Fruit fly (Drosophila melanogaster) whole organism, embryonic: ENCODE results near the gene CG17362.

Experiments
- Abd-B ChIP-seq: fragments of 200-800 bp; sonication (Bioruptor generic); optimal IDR thresholded peaks from 2 replicates; lab custom pipeline; 2018; ENCODE audit warnings: missing biosample characterization, mild to moderate bottlenecking, missing genetic modification characterization, moderate library complexity
- Atf3 ChIP-seq: fragments of 200-800 bp; sonication (Bioruptor generic); optimal IDR thresholded peaks from 3 replicates; lab custom pipeline; 2016; ENCODE audit warnings: missing biosample characterization, missing genetic modification characterization
- CG10209 ChIP-seq: fragments of 200-800 bp; sonication (Bioruptor generic); optimal IDR thresholded peaks from 3 replicates; lab custom pipeline; 2017; ENCODE audit warnings: missing biosample characterization, mild to moderate bottlenecking, missing genetic modification characterization, missing genetic modification reagents
- CG10565 ChIP-seq: fragments of 200-800 bp; sonication (Bioruptor generic); optimal IDR thresholded peaks from 3 replicates; lab custom pipeline; 2016; ENCODE audit warnings: missing biosample characterization, mild to moderate bottlenecking, missing genetic modification characterization
- CG10979 ChIP-seq: fragments of 200-800 bp; sonication (Bioruptor generic); optimal IDR thresholded peaks from 2 replicates; lab custom pipeline; 2018; ENCODE audit warnings: missing biosample characterization, mild to moderate bottlenecking, missing genetic modification characterization, moderate library complexity
- CG12155 ChIP-seq: fragments of 200-800 bp; sonication (Bioruptor generic); optimal IDR thresholded peaks from 3 replicates; lab custom pipeline; 2016; ENCODE audit warnings: missing biosample characterization, missing genetic modification characterization
- CG12219 ChIP-seq: fragments of 200-800 bp; sonication (Bioruptor generic); optimal IDR thresholded peaks from 3 replicates; lab custom pipeline; 2018; ENCODE audit warnings: missing biosample characterization, mild to moderate bottlenecking, missing genetic modification characterization
- CG13296 ChIP-seq: fragments of 200-800 bp; sonication (Bioruptor generic); optimal IDR thresholded peaks from 3 replicates; lab custom pipeline; 2018; ENCODE audit warnings: missing biosample characterization, mild to moderate bottlenecking, missing genetic modification characterization
- CG14014 ChIP-seq: fragments of 200-800 bp; sonication (Bioruptor generic); IDR thresholded peaks from 2 replicates; pipeline ENCODE4 v1.3.6; 2022; ENCODE audit warnings: missing biosample characterization, missing genetic modification characterization
- CG32772 ChIP-seq: fragments of 200-800 bp; sonication (Bioruptor generic); IDR thresholded peaks from 2 replicates; pipeline ENCODE4 v1.3.6; 2022; ENCODE audit warnings: missing biosample characterization, missing genetic modification characterization
- CG3726 ChIP-seq: fragments of 200-800 bp; sonication (Bioruptor generic); IDR thresholded peaks from 3 replicates; pipeline ENCODE4, ENCODE4 v1.3.6; 2022; ENCODE audit warnings: missing biosample characterization, missing genetic modification characterization
- CG5245 ChIP-seq: fragments of 200-800 bp; sonication (Bioruptor generic); optimal IDR thresholded peaks from 3 replicates; lab custom pipeline; 2016; ENCODE audit warnings: missing biosample characterization, missing genetic modification characterization
- CG8388 ChIP-seq: fragments of 200-800 bp; sonication (Bioruptor generic); optimal IDR thresholded peaks from 2 replicates; lab custom pipeline; 2019; ENCODE audit warnings: missing biosample characterization, mild to moderate bottlenecking, missing genetic modification characterization, moderate library complexity
- CG9727 ChIP-seq: fragments of 200-800 bp; sonication (Bioruptor generic); optimal IDR thresholded peaks from 3 replicates; lab custom pipeline; 2017; ENCODE audit warnings: missing biosample characterization, mild to moderate bottlenecking, missing genetic modification characterization
- CTCF ChIP-seq: fragments of 200-800 bp; sonication (Bioruptor generic); optimal IDR thresholded peaks from 2 replicates; lab custom pipeline; 2017; ENCODE audit warnings: missing biosample characterization, mild to moderate bottlenecking, missing genetic modification characterization, moderate library complexity
- CkIIα-i1 ChIP-seq: fragments of 200-800 bp; sonication (Bioruptor generic); IDR thresholded peaks from 2 replicates; pipeline ENCODE4 v1.3.6; 2022; ENCODE audit warnings: missing biosample characterization, missing genetic modification characterization
- Dip2 ChIP-seq: fragments of 200-800 bp; sonication (Bioruptor generic); IDR thresholded peaks from 2 replicates; pipeline ENCODE4 v1.3.6; 2022; ENCODE audit warnings: missing biosample characterization, missing genetic modification characterization
- Fer2 ChIP-seq: fragments of 200-800 bp; sonication (Bioruptor generic); optimal IDR thresholded peaks from 2 replicates; lab custom pipeline; 2018; ENCODE audit warnings: missing biosample characterization, mild to moderate bottlenecking, missing genetic modification characterization, moderate library complexity
- GATAe ChIP-seq: fragments of 200-800 bp; sonication (Bioruptor generic); conservative IDR thresholded peaks from 2 replicates; pipeline ENCODE4 v1.3.6; 2022; ENCODE audit warnings: missing biosample characterization, missing genetic modification characterization
- Gug ChIP-seq: fragments of 200-800 bp; sonication (Bioruptor generic); IDR thresholded peaks from 4 replicates; pipeline ENCODE4 v1.3.6; 2022; ENCODE audit warnings: missing biosample characterization, missing genetic modification characterization
- HLH3B ChIP-seq: fragments of 200-800 bp; sonication (Bioruptor generic); IDR thresholded peaks from 2 replicates; pipeline ENCODE4 v1.3.6; 2022; ENCODE audit warnings: missing biosample characterization, missing genetic modification characterization
- Hr39 ChIP-seq: fragments of >200 bp; optimal IDR thresholded peaks from 2 replicates; lab custom pipeline; 2017
- Med ChIP-seq: fragments of 200-800 bp; sonication (Bioruptor generic); peaks from one replicate; lab custom pipeline; 2016; ENCODE audit warnings: missing biosample characterization, missing genetic modification characterization, mild to moderate bottlenecking, inconsistent platforms, moderate library complexity
- NC2α ChIP-seq: fragments of 200-800 bp; sonication (Bioruptor generic); optimal IDR thresholded peaks from 2 replicates; lab custom pipeline; 2016; ENCODE audit warnings: missing biosample characterization, missing genetic modification characterization
- NfI ChIP-seq: fragments of 200-800 bp; sonication (Bioruptor generic); optimal IDR thresholded peaks from 3 replicates; lab custom pipeline; 2018; ENCODE audit warnings: missing biosample characterization, mild to moderate bottlenecking, missing genetic modification characterization, moderate library complexity
- Spps ChIP-seq: fragments of 200-800 bp; sonication (Bioruptor generic); optimal IDR thresholded peaks from 2 replicates; lab custom pipeline; 2018; ENCODE audit warnings: missing biosample characterization, mild to moderate bottlenecking, missing genetic modification characterization
- ase ChIP-seq: fragments of 200-800 bp; sonication (Bioruptor generic); IDR thresholded peaks from 3 replicates; pipeline ENCODE4 v1.3.6; 2022; ENCODE audit warnings: missing biosample characterization, missing genetic modification characterization
- bcd ChIP-seq: fragments of 200-800 bp; sonication (Bioruptor generic); optimal IDR thresholded peaks from 2 replicates; lab custom pipeline; 2017; ENCODE audit warnings: missing biosample characterization, mild to moderate bottlenecking, missing genetic modification characterization
- br ChIP-seq: fragments of >200 bp; optimal IDR thresholded peaks from 2 replicates; lab custom pipeline; 2017
- danr ChIP-seq: fragments of 200-800 bp; sonication (Bioruptor generic); IDR thresholded peaks from 2 replicates; pipeline ENCODE4 v1.3.6; 2022; ENCODE audit warnings: missing biosample characterization, missing genetic modification characterization
- dati ChIP-seq: fragments of 200-800 bp; sonication (Bioruptor generic); IDR thresholded peaks from 2 replicates; pipeline ENCODE4 v1.3.6; 2022; ENCODE audit warnings: missing biosample characterization, missing genetic modification characterization
- dimm ChIP-seq: fragments of 200-800 bp; sonication (Bioruptor generic); IDR thresholded peaks from 2 replicates; pipeline ENCODE4 v1.3.6; 2022; ENCODE audit warnings: missing biosample characterization, missing genetic modification characterization
- dm ChIP-seq: fragments of 200-800 bp; sonication (Bioruptor generic); optimal IDR thresholded peaks from 3 replicates; lab custom pipeline; 2016; ENCODE audit warnings: missing biosample characterization, missing genetic modification characterization
- en ChIP-seq: fragments of 200-800 bp; sonication (Bioruptor generic); optimal IDR thresholded peaks from 2 replicates; lab custom pipeline; 2016; ENCODE audit warnings: missing biosample characterization, missing genetic modification characterization
- esg ChIP-seq: fragments of 200-800 bp; sonication (Bioruptor generic); conservative IDR thresholded peaks from 2 replicates; pipeline ENCODE4 v1.3.6; 2022; ENCODE audit warnings: missing biosample characterization, missing genetic modification characterization
- ewg ChIP-seq: fragments of 200-800 bp; sonication (Bioruptor generic); optimal IDR thresholded peaks from 3 replicates; lab custom pipeline; 2017; ENCODE audit warnings: mild to moderate bottlenecking, missing biosample characterization, missing genetic modification reagents, missing genetic modification characterization
- ftz-f1 ChIP-seq: fragments of 200-800 bp; sonication (Bioruptor generic); optimal IDR thresholded peaks from 2 replicates; lab custom pipeline; 2016; ENCODE audit warnings: missing biosample characterization, missing genetic modification characterization
- her ChIP-seq: fragments of 200-800 bp; sonication (Bioruptor generic); optimal IDR thresholded peaks from 2 replicates; lab custom pipeline; 2016; ENCODE audit warnings: missing biosample characterization, missing genetic modification characterization
- jigr1 ChIP-seq: fragments of 200-800 bp; sonication (Bioruptor generic); IDR thresholded peaks from 3 replicates; pipeline ENCODE4 v1.3.6; 2022; ENCODE audit warnings: missing biosample characterization, missing genetic modification characterization
- jing ChIP-seq: fragments of 200-800 bp; sonication (Bioruptor generic); optimal IDR thresholded peaks from 2 replicates; lab custom pipeline; 2018; ENCODE audit warnings: missing biosample characterization, mild to moderate bottlenecking, missing genetic modification characterization
- ken ChIP-seq: fragments of 200-800 bp; sonication (Bioruptor generic); IDR thresholded peaks from 3 replicates; pipeline ENCODE4 v1.3.6; 2022; ENCODE audit warnings: missing biosample characterization, missing genetic modification characterization
- lola ChIP-seq, 3 experiments: fragments of >200 bp in 2 of 3; fragments of 200-800 bp in 1 of 3; sonication (Bioruptor generic) in 1 of 3; optimal IDR thresholded peaks; 2 replicates each; lab custom pipeline; 2017 to 2019; ENCODE audit warnings: missing biosample characterization in 3 of 3, missing genetic modification characterization in 3 of 3, mild to moderate bottlenecking in 1 of 3, moderate library complexity in 1 of 3
- odd ChIP-seq: fragments of 200-800 bp; sonication (Bioruptor generic); optimal IDR thresholded peaks from 2 replicates; lab custom pipeline; 2017; ENCODE audit warnings: missing biosample characterization, mild to moderate bottlenecking, missing genetic modification characterization
- pita ChIP-seq: fragments of 200-800 bp; sonication (Bioruptor generic); optimal IDR thresholded peaks from 2 replicates; lab custom pipeline; 2017; ENCODE audit warnings: missing biosample characterization, mild to moderate bottlenecking, missing genetic modification characterization
- prd ChIP-seq, 3 experiments: fragments of >200 bp in 2 of 3; fragments of 200-800 bp in 1 of 3; sonication (Bioruptor generic) in 1 of 3; optimal IDR thresholded peaks in 2 of 3; IDR thresholded peaks in 1 of 3; 2 replicates in 2 of 3; 3 replicates in 1 of 3; pipeline versions ENCODE4 v1.3.6 to Lab custom; 2017 to 2022; ENCODE audit warnings: missing biosample characterization in 1 of 3, missing genetic modification characterization in 1 of 3
- run ChIP-seq: fragments of 200-800 bp; sonication (Bioruptor generic); optimal IDR thresholded peaks from 3 replicates; lab custom pipeline; 2018; ENCODE audit warnings: missing biosample characterization, mild to moderate bottlenecking, missing genetic modification characterization
- seq ChIP-seq: fragments of 200-800 bp; sonication (Bioruptor generic); IDR thresholded peaks from 2 replicates; pipeline ENCODE4 v1.3.6; 2022; ENCODE audit warnings: missing biosample characterization, missing genetic modification characterization
- tap ChIP-seq: fragments of 200-800 bp; optimal IDR thresholded peaks from 3 replicates; lab custom pipeline; 2019; ENCODE audit warnings: missing biosample characterization, mild to moderate bottlenecking, missing genetic modification characterization, moderate library complexity
- tgo ChIP-seq: fragments of 200-800 bp; sonication (Bioruptor generic); IDR thresholded peaks from 3 replicates; pipeline ENCODE4 v1.3.6; 2022; ENCODE audit warnings: missing biosample characterization, missing genetic modification characterization
- tll ChIP-seq, 2 experiments: fragments of 200-800 bp in 1 of 2; fragments of >200 bp in 1 of 2; sonication (Bioruptor generic) in 1 of 2; optimal IDR thresholded peaks; 2 replicates each; lab custom pipeline; 2017 to 2019; ENCODE audit warnings: missing biosample characterization in 2 of 2, missing genetic modification characterization in 2 of 2, mild to moderate bottlenecking in 1 of 2, moderate library complexity in 1 of 2
- usp ChIP-seq: fragments of >200 bp; optimal IDR thresholded peaks from 2 replicates; lab custom pipeline; 2017; ENCODE audit warnings: missing biosample characterization, missing genetic modification characterization
- vfl ChIP-seq: fragments of 200-800 bp; sonication (Bioruptor generic); optimal IDR thresholded peaks from 2 replicates; lab custom pipeline; 2016; ENCODE audit warnings: missing biosample characterization, missing genetic modification characterization
- vnd ChIP-seq: fragments of 200-800 bp; sonication (Bioruptor generic); IDR thresholded peaks from 3 replicates; pipeline ENCODE4 v1.3.6; 2022; ENCODE audit warnings: missing biosample characterization, missing genetic modification characterization; ENCODE audit not compliant: partially characterized antibody
- z ChIP-seq: fragments of 200-800 bp; sonication (Bioruptor generic); IDR thresholded peaks from 3 replicates; pipeline ENCODE4 v1.3.6; 2022; ENCODE audit warnings: missing biosample characterization, missing genetic modification characterization

Gene CG17362

dm6 chr3L:14004041-14004407 lies 17.6 kb downstream of the CG17362 start (continued):
- TF ChIP-seq Hr39 (lab: Kevin White, UChicago) = no peak
- TF ChIP-seq tll (GFP tag; optimal IDR thresholded peaks at IDR 0.05; lab: Kevin White, UChicago) = no peak
- no peak for TF ChIP-seq CG10565 (GFP tag; lab: Kevin White, UChicago)
- TF ChIP-seq prd (optimal IDR thresholded peaks at IDR 0.05; lab: Kevin White, UChicago) = no peak
- TF ChIP-seq prd (GFP tag; IDR thresholded peaks at IDR 0.05; lab: Robert Waterston, UW) = no peak
- TF ChIP-seq ftz-f1 (GFP tag; lab: Kevin White, UChicago) = no peak
- peak; percentile 83 for TF ChIP-seq Med (GFP tag; lab: Kevin White, UChicago)
- TF ChIP-seq seq (GFP tag; lab: Robert Waterston, UW) = peak; percentile 9; the same call in 1 of the 2 replicates
- TF ChIP-seq z = no peak
- TF ChIP-seq her = no peak
- peak; percentile 29 for TF ChIP-seq CG13296
- peak; percentile 99 for TF ChIP-seq ewg (GFP tag; lab: Kevin White, UChicago)
- no peak for TF ChIP-seq CkIIα-i1 (GFP tag; lab: Robert Waterston, UW)
- TF ChIP-seq Fer2 (tag; lab: Kevin White, UChicago) = no peak
- no peak for TF ChIP-seq NC2α (GFP tag; lab: Kevin White, UChicago)
- TF ChIP-seq Atf3 (GFP tag; lab: Kevin White, UChicago) = no peak
- no peak for TF ChIP-seq CG8388 (GFP tag; lab: Kevin White, UChicago)
- TF ChIP-seq run (tag; lab: Kevin White, UChicago) = no peak
- no peak for TF ChIP-seq CG10209 (GFP tag; lab: Kevin White, UChicago)
- TF ChIP-seq en (GFP tag; lab: Kevin White, UChicago) = no peak
- no peak for TF ChIP-seq ase
- TF ChIP-seq CG32772 = no peak
- TF ChIP-seq tgo = no peak
- no peak for TF ChIP-seq CG12155 (GFP tag; lab: Kevin White, UChicago)
- peak; percentile 41 for TF ChIP-seq dm (GFP tag; lab: Kevin White, UChicago)
- TF ChIP-seq lola (GFP tag; optimal IDR thresholded peaks at IDR 0.05; lab: Kevin White, UChicago) = no peak
- no peak for TF ChIP-seq GATAe (GFP tag; lab: Robert Waterston, UW)
- TF ChIP-seq CG10979 (tag; lab: Kevin White, UChicago) = no peak
- no peak for TF ChIP-seq jigr1 (GFP tag; lab: Robert Waterston, UW)
- TF ChIP-seq esg = no peak
- no peak for TF ChIP-seq Dip2
- TF ChIP-seq danr (GFP tag; lab: Robert Waterston, UW) = no peak
- no peak for TF ChIP-seq CTCF (GFP tag; lab: Kevin White, UChicago)
- no peak for TF ChIP-seq CG14014
- TF ChIP-seq Abd-B = no peak
- TF ChIP-seq CG5245 (GFP tag; lab: Kevin White, UChicago) = no peak
- no peak for TF ChIP-seq pita (GFP tag; lab: Kevin White, UChicago)
- TF ChIP-seq NfI = peak; percentile 36
- no peak for TF ChIP-seq CG3726 (GFP tag; lab: Robert Waterston, UW)
- no peak for TF ChIP-seq CG12219 (GFP tag; lab: Kevin White, UChicago)
- no peak for TF ChIP-seq usp (GFP tag; lab: Kevin White, UChicago)
- TF ChIP-seq Spps (tag; lab: Kevin White, UChicago) = no peak
- no peak for TF ChIP-seq Gug (GFP tag; lab: Robert Waterston, UW)
- TF ChIP-seq odd (GFP tag; lab: Kevin White, UChicago) = no peak
- TF ChIP-seq dimm (GFP tag; lab: Robert Waterston, UW) = no peak
- TF ChIP-seq bcd (GFP tag; lab: Kevin White, UChicago) = no peak
- no peak for TF ChIP-seq ken (GFP tag; lab: Robert Waterston, UW)
- TF ChIP-seq vnd = no peak
- no peak for TF ChIP-seq dati (GFP tag; lab: Robert Waterston, UW)
- no peak for TF ChIP-seq vfl (GFP tag; lab: Kevin White, UChicago)
- peak; percentile 29 for TF ChIP-seq CG9727 (GFP tag; lab: Kevin White, UChicago)
- TF ChIP-seq jing (GFP tag; lab: Kevin White, UChicago) = no peak
- no peak for TF ChIP-seq tap (tag; lab: Kevin White, UChicago)
- TF ChIP-seq br (lab: Kevin White, UChicago) = no peak
- TF ChIP-seq HLH3B (GFP tag; lab: Robert Waterston, UW) = no peak
